Worm (Caenorhabditis elegans): ENCODE measurements around the gene msp-50.

ce11 chrII:5222830-5223229 lies 23.2 kb downstream of the msp-50 start:
- TF ChIP-seq pha-4 (tag; optimal IDR thresholded peaks at IDR 0.05) (no peak), sox-4 (tag; optimal IDR thresholded peaks at IDR 0.05) (no peak), tbx-2 (tag; optimal IDR thresholded peaks at IDR 0.05) (no peak), C38D4.7 (GFP tag; optimal IDR thresholded peaks at IDR 0.05) (no peak), nfya-1 (tag; optimal IDR thresholded peaks at IDR 0.05) (peak; percentile 26), ama-1 (optimal IDR thresholded peaks at IDR 0.05) (no peak), fkh-10 (GFP tag; optimal IDR thresholded peaks at IDR 0.05) (no peak), pag-3 (tag; optimal IDR thresholded peaks at IDR 0.05; ENCODE audit: borderline replicate concordance) (no peak), hlh-15 (tag; optimal IDR thresholded peaks at IDR 0.05) (no peak), dmd-4 (tag; optimal IDR thresholded peaks at IDR 0.05; ENCODE audit: borderline replicate concordance) (no peak), npax-4 (tag; optimal IDR thresholded peaks at IDR 0.05) (no peak), unc-42 (tag; optimal IDR thresholded peaks at IDR 0.05) (no peak)
